Worm (Caenorhabditis elegans): ENCODE data around the gene C23G10.10.

Gene C23G10.10

DNA sequence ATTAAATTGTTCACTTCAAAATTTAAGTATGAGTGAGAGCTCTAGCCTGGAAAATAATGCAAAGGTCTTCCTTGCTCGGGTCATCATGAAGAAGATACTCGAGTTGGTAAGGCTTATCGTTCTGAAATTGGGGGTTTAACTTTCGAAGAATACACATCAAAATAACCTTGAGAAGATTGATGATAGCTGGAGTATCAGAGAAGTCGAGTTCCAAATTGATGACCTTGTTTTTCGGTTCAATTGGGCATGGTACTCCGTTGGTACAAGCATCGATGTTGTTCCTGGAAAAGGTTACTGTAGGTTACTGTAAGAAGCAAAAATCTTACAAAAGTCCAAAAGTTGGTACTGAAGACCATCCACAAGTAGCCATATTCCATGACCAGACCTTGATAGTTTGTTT lies 37.6 kb downstream of the C23G10.10 start:
- TF ChIP-seq bed-3 (GFP tag; optimal IDR thresholded peaks at IDR 0.05), result no peak
- no peak for TF ChIP-seq ham-2 (GFP tag; optimal IDR thresholded peaks at IDR 0.05)

DNA sequence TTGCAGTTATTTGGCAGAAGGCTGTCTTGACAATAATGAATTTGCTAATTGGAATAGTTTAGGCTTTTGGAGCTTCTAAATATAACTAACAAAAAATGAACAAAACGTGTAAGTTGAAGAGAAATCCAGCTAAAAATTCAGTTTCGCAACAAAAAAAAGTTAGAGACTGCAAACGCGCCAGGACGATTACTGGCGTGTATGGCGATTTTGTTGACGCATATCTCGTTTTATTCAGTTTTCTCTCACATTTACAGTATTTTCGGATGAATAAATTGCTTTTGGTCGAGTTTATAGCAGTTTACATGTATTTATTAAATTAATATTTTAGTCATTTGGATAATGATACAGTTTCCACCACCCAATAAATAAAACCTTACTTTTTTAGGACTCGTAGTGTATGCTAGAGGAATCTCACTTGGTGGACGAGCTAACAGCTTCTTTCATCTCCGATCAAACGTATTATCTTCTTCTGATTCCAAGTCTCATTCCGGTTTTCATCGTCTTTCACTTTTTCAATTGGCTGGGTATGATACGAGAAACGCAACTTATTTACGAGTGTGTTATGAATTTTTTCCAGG lies 40.7 kb downstream of the C23G10.10 start, which contains the start of the genes abcf-3 and F42A10.5:
abcf-3 (plus strand) TSS at position 384 of the 578 bp plus-strand sequence.
F42A10.5 (minus strand) TSS at position 458 of the 578 bp plus-strand sequence.
- TF ChIP-seq ceh-83 (GFP tag; optimal IDR thresholded peaks at IDR 0.05) (peak; percentile 33), lin-13 (tag; optimal IDR thresholded peaks at IDR 0.05) (peak; percentile 63), sem-2 (GFP tag; optimal IDR thresholded peaks at IDR 0.05) (no peak), nhr-237 (tag; optimal IDR thresholded peaks at IDR 0.05) (peak; percentile 16), lsy-2 (tag; optimal IDR thresholded peaks at IDR 0.05) (peak; percentile 70), mep-1 (tag; optimal IDR thresholded peaks at IDR 0.05) (peak; percentile 37), drap-1 (GFP tag; optimal IDR thresholded peaks at IDR 0.05) (no peak), sptf-1 (tag; optimal IDR thresholded peaks at IDR 0.05) (peak; percentile 16), snpc-4 (tag; optimal IDR thresholded peaks at IDR 0.05) (no peak), elt-3 (tag; optimal IDR thresholded peaks at IDR 0.05) (no peak), pha-4 (tag; optimal IDR thresholded peaks at IDR 0.05) (peak; percentile 38)

DNA sequence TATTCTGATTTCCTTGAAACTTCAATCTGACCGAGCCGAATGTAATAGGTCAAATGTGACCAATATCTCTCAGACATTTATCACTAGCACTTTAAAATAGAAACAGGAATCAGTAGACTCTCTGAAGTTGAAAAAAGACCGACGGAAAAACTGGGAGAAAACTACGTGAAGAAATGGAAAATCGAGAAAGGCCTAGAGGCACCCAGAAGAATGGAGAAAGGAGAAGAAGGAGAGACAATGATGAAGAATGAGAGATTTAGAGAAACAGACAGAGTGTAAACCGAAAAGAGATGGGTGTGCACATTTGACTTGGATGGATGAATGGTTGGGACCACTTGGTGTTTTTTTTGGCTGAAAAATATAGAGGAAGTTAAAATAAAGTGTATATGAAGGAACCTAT lies 43.8 kb downstream of the C23G10.10 start:
- TF ChIP-seq lsy-2 (tag; optimal IDR thresholded peaks at IDR 0.05) (peak; percentile 6), pha-4 (tag; optimal IDR thresholded peaks at IDR 0.05) (no peak), ces-1 (GFP tag; optimal IDR thresholded peaks at IDR 0.05) (no peak), tbx-8 (GFP tag; optimal IDR thresholded peaks at IDR 0.05) (no peak), elt-3 (tag; optimal IDR thresholded peaks at IDR 0.05) (no peak), ceh-83 (GFP tag; optimal IDR thresholded peaks at IDR 0.05) (no peak), ham-2 (GFP tag; optimal IDR thresholded peaks at IDR 0.05) (no peak), zip-8 (tag; optimal IDR thresholded peaks at IDR 0.05) (no peak), unc-120 (tag; optimal IDR thresholded peaks at IDR 0.05; ENCODE audit: poor library complexity, severe bottlenecking) (peak; percentile 62), nhr-237 (tag; optimal IDR thresholded peaks at IDR 0.05) (peak; percentile 13), ceh-43 (GFP tag; optimal IDR thresholded peaks at IDR 0.05) (no peak), hlh-1 (tag; optimal IDR thresholded peaks at IDR 0.05) (peak; percentile 18), unc-62 (GFP tag; optimal IDR thresholded peaks at IDR 0.05) (peak; percentile 60)

DNA sequence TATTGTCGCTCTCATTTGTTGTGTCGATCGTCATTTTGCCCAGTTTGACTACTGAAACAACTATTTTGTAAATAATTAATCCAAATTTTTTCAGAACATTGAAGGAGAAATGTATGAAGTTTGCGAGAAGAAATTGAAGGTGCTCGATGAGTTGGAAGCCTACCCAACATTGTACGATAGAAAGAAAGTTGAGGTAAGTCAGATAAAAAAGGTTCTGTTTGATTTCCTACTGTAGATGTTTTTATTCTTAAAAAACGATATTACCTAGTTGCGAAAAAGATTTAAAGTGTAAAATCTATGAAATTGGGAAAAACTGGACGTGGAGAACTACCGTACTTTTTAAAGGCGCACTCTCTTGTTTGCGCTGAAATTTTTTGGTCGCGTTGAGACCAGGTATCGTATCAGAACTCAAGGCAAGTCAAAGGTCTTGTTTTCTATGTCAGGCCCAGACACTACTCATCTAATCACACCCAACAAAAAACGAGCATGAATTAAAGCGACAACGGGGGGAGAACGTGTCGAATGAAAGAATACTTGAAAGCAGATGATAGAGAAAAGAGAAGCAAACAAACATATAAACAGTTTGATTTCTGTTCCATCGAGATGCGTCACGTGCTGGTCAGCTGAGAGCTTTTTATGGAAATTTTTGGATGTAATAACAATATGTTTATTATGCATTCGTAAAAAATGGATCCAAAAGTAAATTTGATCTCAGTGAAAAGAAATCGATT lies 45.2 kb downstream of the C23G10.10 start, which contains the start of gene efk-1:
efk-1 (minus strand) TSS at position 51 of the 731 bp plus-strand sequence.
- no peak for TF ChIP-seq drap-1 (GFP tag; optimal IDR thresholded peaks at IDR 0.05)
- TF ChIP-seq bed-3 (GFP tag; optimal IDR thresholded peaks at IDR 0.05), result no peak

DNA sequence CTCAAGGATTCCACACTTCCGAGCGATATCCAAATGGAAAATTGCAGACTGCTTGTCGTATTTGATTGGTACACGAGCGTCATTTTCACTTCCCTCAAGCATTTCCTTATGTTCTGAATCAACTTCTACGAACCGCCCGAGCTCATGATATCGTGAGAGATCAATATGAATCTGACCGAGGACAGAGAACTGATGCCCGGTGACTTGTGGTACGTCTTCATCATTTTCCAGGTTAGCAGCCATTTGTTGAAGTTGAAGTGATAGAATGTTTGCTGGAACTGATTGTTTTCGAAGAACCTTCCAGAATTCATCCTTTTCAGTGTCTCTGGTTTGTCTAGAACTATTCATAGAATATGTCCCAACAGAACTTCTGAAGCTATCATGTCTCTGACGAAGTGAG lies 47.2 kb downstream of the C23G10.10 start:
- TF ChIP-seq cnd-1 (tag; optimal IDR thresholded peaks at IDR 0.05) (no peak), hlh-1 (tag; optimal IDR thresholded peaks at IDR 0.05) (no peak), snpc-4 (tag; optimal IDR thresholded peaks at IDR 0.05) (no peak), nhr-2 (tag; optimal IDR thresholded peaks at IDR 0.05) (no peak), nhr-237 (tag; optimal IDR thresholded peaks at IDR 0.05) (no peak), nhr-28 (tag; optimal IDR thresholded peaks at IDR 0.05) (no peak), nhr-76 (tag; optimal IDR thresholded peaks at IDR 0.05) (no peak), lin-13 (tag; optimal IDR thresholded peaks at IDR 0.05) (no peak), unc-39 (tag; optimal IDR thresholded peaks at IDR 0.05) (no peak), ceh-39 (tag; optimal IDR thresholded peaks at IDR 0.05) (no peak), blmp-1 (tag; optimal IDR thresholded peaks at IDR 0.05) (no peak), unc-120 (tag; optimal IDR thresholded peaks at IDR 0.05; ENCODE audit: poor library complexity, severe bottlenecking) (no peak), ceh-43 (GFP tag; optimal IDR thresholded peaks at IDR 0.05) (no peak), nhr-12 (tag; optimal IDR thresholded peaks at IDR 0.05) (no peak), ham-2 (GFP tag; optimal IDR thresholded peaks at IDR 0.05) (no peak), tbx-8 (GFP tag; optimal IDR thresholded peaks at IDR 0.05) (no peak)

DNA sequence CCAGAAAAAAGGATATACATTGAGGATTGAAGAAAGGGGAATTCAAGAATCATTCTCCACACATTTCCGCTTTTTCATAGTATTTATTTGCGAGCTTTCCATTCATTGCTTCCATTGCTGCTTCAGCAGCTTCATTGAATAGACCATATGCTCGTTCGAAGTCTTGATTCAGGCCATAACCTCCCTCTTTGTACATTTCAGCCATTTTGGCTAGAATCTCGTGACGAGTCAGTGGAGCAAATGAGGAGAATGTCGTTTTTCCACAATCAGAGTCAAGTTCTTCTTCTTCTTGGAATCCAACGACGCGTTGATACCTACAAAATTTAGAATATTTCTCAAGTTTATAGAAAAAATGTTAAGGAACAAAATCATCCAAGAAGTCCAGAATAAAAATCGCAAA lies 48.6 kb downstream of the C23G10.10 start:
- no peak for TF ChIP-seq drap-1 (GFP tag; optimal IDR thresholded peaks at IDR 0.05)

Measured in whole organism, mixed stage, embryonic.